Worm (Caenorhabditis elegans): ENCODE data around the gene F14D7.3.

ce11 chrV:14334901-14335300, 38.3 kb downstream of the F14D7.3 start, which contains the start of gene srm-5:
- TF ChIP-seq him-1 (tag; optimal IDR thresholded peaks at IDR 0.05) = no peak
- TF ChIP-seq W03F9.2 (tag; optimal IDR thresholded peaks at IDR 0.05) = no peak
- TF ChIP-seq dao-5 (tag; optimal IDR thresholded peaks at IDR 0.05) = no peak
